Worm (Caenorhabditis elegans) whole organism, midembryonic: ENCODE results near the gene ifd-2.

ENCODE experiments used
- T22C8.4 ChIP-seq: fragments of 200-800 bp; sonication (Bioruptor generic); IDR thresholded peaks from 2 replicates; pipeline ENCODE4 v1.3.6; 2022; ENCODE audit warnings: missing genetic modification characterization, missing compliant biosample characterization
- cog-1 ChIP-seq: sonication (generic microtip); optimal IDR thresholded peaks from 2 replicates; lab custom pipeline; 2016; ENCODE audit warnings: missing genetic modification characterization, missing compliant biosample characterization
- flt-1 ChIP-seq: fragments of 200-800 bp; sonication (Bioruptor generic); IDR thresholded peaks from 2 replicates; pipeline ENCODE4 v1.3.6; 2022; ENCODE audit warnings: missing genetic modification characterization, missing compliant biosample characterization
- klf-2 ChIP-seq: fragments of 200-800 bp; sonication (Bioruptor generic); conservative IDR thresholded peaks from 2 replicates; pipeline ENCODE4 v1.3.6; 2022; ENCODE audit warnings: missing genetic modification reagents, missing genetic modification characterization, missing compliant biosample characterization
- med-1 ChIP-seq: sonication (generic microtip); optimal IDR thresholded peaks from 2 replicates; lab custom pipeline; 2017; ENCODE audit warnings: missing genetic modification characterization, mild to moderate bottlenecking, missing compliant biosample characterization, antibody characterized with exemption, missing genetic modification reagents; ENCODE audit not compliant: insufficient read depth
- ref-1 ChIP-seq: fragments of 200-800 bp; sonication (Bioruptor generic); conservative IDR thresholded peaks from 2 replicates; pipeline ENCODE4 v1.3.6; 2022; ENCODE audit warnings: missing genetic modification reagents, missing genetic modification characterization, missing compliant biosample characterization
- tab-1 ChIP-seq: fragments of 200-800 bp; sonication (Bioruptor generic); IDR thresholded peaks from 2 replicates; pipeline ENCODE4 v1.3.6; 2022; ENCODE audit warnings: missing genetic modification characterization, missing compliant biosample characterization
- ztf-23 ChIP-seq: fragments of 200-800 bp; sonication (Bioruptor generic); IDR thresholded peaks from 2 replicates; pipeline ENCODE4 v1.3.6; 2022; ENCODE audit warnings: missing genetic modification reagents, missing genetic modification characterization, missing compliant biosample characterization
- ztf-29 ChIP-seq: fragments of 200-800 bp; sonication (Bioruptor generic); IDR thresholded peaks from 2 replicates; pipeline ENCODE4 v1.3.6; 2022; ENCODE audit warnings: missing genetic modification reagents, missing genetic modification characterization, missing compliant biosample characterization

ifd-2 gene

DNA sequence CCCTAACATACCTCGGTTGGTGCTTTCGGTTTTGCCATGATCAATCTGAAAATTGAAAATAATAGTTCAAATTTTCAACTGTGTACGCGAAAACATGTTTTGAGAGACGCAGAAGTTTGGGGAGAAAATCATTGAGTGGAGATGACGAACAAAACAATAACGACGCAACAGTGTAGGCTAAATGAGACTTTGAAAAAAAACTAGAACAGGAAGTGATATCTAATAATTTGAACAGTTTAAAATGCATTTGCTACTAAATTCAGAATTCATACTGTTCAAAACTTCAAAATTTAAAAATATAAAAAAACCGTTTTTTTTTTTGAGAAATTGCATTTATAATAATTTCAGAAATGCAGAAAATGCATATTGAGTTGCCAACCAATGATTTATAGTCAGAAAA is 2.7 kb downstream of the ifd-2 start, which contains the start of gene F25E2.3:
F25E2.3 (minus strand) TSS at position 101 of the 400 bp plus-strand sequence.
- TF ChIP-seq ztf-29 (GFP tag; lab: Robert Waterston, UW) (no peak), ref-1 (no peak)

DNA sequence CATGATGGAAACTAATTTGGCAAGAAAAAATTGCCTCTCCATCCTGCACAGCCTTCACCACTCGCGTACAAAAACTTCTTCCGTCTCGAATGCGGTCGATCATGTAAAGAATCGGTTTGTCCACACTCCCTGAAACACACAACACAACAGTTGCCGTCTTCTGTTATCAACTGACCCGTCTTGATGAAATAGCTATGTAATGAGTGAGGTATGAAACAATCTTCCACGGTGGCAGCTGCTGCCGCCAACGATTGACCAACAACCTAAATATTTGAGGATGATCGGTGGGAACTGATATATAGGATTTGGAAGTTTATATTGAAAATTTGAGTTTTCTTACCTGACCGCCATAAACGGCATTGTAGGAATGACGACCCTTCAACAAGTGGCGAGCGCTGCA is 3.5 kb downstream of the ifd-2 start:
- TF ChIP-seq ztf-23 (GFP tag; lab: Robert Waterston, UW) (no peak), klf-2 (GFP tag; lab: Robert Waterston, UW) (no peak), ztf-29 (GFP tag; lab: Robert Waterston, UW) (no peak), ref-1 (no peak), tab-1 (GFP tag; lab: Robert Waterston, UW) (no peak), med-1 (no peak), T22C8.4 (no peak), cog-1 (tag; lab: Kevin White, UChicago) (no peak), flt-1 (no peak)

ce11 chrX:810694-811093 is 5.0 kb downstream of the ifd-2 start, which contains the start of gene F25E2.2:
Gene F25E2.2 (minus strand): TSS chrX:810794.
- TF ChIP-seq ztf-23 (GFP tag; lab: Robert Waterston, UW) (no peak), cog-1 (tag; lab: Kevin White, UChicago) (no peak), klf-2 (GFP tag; lab: Robert Waterston, UW) (no peak), med-1 (no peak), flt-1 (no peak), ref-1 (no peak), T22C8.4 (no peak), tab-1 (GFP tag; lab: Robert Waterston, UW) (no peak), ztf-29 (GFP tag; lab: Robert Waterston, UW) (no peak)

- TF ChIP-seq klf-2 (GFP tag; lab: Robert Waterston, UW) (peak; percentile 87), tab-1 (GFP tag; lab: Robert Waterston, UW) (peak; percentile 83), flt-1 (peak; percentile 87), med-1 (peak; percentile 57), ref-1 (0 out of 2 replicates have a peak, but pooled peaks have one; percentile 16), T22C8.4 (no peak), cog-1 (tag; lab: Kevin White, UChicago) (peak; percentile 98), ztf-23 (GFP tag; lab: Robert Waterston, UW) (peak; percentile 85), ztf-29 (GFP tag; lab: Robert Waterston, UW) (peak; percentile 73)
Measured at ce11 chrX:806515-806914, 9.2 kb downstream of the ifd-2 start.

DNA sequence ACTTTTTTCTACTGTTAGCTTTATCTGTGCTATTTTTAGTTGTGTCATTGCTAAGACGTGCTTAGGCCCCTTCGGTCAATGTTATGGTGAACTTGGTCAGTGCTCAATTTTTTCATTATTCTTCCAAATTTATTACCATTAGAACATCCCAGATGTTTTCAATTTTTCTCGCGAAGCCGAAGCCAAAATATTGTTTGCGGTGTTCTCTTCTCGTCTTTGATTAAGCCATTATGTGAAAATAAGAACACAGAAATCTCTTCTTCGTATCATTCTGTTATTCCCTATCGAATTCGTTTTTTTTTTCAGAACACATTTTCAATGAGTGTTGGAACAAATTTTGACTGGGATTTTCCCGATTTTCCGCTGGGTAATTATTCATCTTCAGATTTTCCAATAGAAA is 13.3 kb downstream of the ifd-2 start, which contains the start of gene gtr-1:
gtr-1 (plus strand) TSS at position 301 of the 400 bp plus-strand sequence.
- TF ChIP-seq cog-1 (tag; lab: Kevin White, UChicago), result no peak
- TF ChIP-seq ref-1, result no peak
- no peak for TF ChIP-seq med-1
- no peak for TF ChIP-seq T22C8.4
- no peak for TF ChIP-seq ztf-29 (GFP tag; lab: Robert Waterston, UW)

DNA sequence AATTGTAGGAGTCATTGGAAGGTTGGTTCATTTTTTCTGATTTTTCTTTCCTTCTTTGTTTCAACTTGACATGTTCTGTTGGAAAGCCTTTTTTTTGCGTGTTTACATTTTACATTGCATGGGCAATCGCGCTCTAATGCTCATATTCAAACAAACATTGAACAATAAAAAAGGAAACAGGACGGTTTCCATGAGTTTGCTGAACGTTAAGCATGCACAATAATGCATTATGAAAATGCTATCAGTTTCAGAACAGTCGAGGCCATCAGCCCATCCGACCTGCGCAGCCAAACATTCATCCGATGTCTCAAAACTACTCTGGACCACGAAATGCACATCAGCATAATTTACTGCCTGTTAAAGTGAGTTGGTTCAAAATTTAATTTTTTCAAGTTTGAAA is 25.1 kb downstream of the ifd-2 start:
- no peak for TF ChIP-seq ztf-29 (GFP tag; lab: Robert Waterston, UW)

DNA sequence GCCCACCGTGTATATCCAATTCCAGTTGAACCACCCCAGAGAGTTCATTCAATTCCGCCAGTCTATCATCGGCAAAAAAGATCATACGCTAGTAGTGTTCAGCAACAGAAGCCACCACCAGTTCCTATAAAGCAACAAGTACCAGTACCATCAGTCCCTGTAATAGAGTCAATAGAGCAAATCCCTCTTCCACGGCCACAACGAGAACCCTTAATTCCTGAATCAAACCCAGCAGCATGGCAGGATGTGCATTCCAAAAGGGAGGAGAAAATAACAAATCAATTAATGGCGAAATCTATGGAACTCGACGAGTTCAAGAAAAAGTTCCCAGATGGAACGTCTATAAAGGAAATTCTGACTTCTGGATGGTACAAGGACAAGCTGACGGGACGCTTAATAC is 25.9 kb downstream of the ifd-2 start:
- TF ChIP-seq flt-1 (no peak), ztf-23 (GFP tag; lab: Robert Waterston, UW) (no peak), T22C8.4 (no peak), ztf-29 (GFP tag; lab: Robert Waterston, UW) (no peak), tab-1 (GFP tag; lab: Robert Waterston, UW) (no peak), cog-1 (tag; lab: Kevin White, UChicago) (no peak), ref-1 (no peak), med-1 (no peak), klf-2 (GFP tag; lab: Robert Waterston, UW) (no peak)

DNA sequence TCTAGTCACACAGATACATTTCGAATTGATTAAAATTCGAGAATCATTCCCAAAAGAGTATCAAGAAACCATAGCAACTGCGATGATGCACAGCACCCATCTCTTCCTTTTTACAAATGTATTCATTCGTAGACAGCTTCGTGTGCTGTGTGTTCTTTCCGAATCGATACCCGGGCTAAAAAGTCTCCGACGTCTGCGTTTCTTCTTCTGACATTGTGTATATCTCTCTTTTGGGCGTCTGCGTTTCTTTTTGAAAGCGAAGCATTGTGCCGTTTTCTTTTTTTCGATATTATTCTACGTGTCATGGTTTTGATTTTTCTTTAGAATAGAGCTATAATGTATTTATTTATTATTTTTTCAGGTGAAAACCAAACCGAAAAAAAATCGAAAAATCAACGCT is 27.7 kb downstream of the ifd-2 start, which contains the start of gene attf-5:
attf-5 (plus strand) TSS at position 362 of the 400 bp plus-strand sequence.
- TF ChIP-seq klf-2 (GFP tag; lab: Robert Waterston, UW) (no peak), T22C8.4 (peak; percentile 80)

ce11 chrX:785368-785767 is 30.4 kb downstream of the ifd-2 start:
- no peak for TF ChIP-seq klf-2 (GFP tag; lab: Robert Waterston, UW)

DNA sequence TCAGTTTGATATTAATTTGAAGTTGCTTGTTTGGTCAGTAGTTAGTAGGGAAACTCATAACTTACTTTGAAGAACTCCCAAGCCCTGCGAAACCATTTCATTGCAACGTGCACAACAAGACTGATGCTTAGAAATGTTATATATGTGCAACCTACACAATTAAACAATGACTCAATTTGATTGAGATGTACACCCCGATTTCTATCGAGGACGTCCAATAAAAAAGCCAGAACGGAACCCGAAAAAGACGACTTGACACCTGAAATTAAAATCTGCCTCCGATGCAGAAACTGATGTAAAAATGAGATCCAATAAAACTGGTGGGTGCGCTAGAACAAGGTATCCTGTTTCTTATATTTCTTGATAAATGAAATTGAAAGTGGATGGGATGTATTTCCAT is 30.9 kb downstream of the ifd-2 start, which contains the start of gene T04G9.6:
T04G9.6 (minus strand) TSS at position 101 of the 400 bp plus-strand sequence.
- TF ChIP-seq ztf-23 (GFP tag; lab: Robert Waterston, UW) (no peak), med-1 (no peak), tab-1 (GFP tag; lab: Robert Waterston, UW) (no peak), T22C8.4 (no peak), cog-1 (tag; lab: Kevin White, UChicago) (no peak), ztf-29 (GFP tag; lab: Robert Waterston, UW) (no peak), flt-1 (no peak), klf-2 (GFP tag; lab: Robert Waterston, UW) (no peak), ref-1 (no peak)

DNA sequence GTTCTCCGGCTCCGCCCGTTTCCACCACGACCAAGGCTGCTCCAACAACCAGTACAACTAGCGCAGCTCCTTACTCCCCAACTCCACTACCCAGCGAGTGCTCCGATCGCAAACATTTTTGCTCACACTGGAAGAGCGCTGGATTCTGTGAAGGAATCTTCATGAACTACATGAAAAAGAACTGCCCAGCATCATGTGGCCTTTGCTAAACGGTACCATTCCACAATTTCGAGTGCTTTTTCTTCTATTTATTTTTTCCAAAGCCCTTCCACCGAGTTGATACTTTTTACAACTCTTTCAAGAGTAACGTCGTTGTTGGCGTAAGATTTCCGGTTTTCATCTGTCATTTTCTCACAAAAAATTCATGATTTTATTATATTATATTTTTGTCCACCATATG is 35.7 kb downstream of the ifd-2 start:
- TF ChIP-seq tab-1 (GFP tag; lab: Robert Waterston, UW) (no peak), flt-1 (no peak), ztf-29 (GFP tag; lab: Robert Waterston, UW) (no peak), ref-1 (no peak), med-1 (no peak), ztf-23 (GFP tag; lab: Robert Waterston, UW) (no peak), cog-1 (tag; lab: Kevin White, UChicago) (no peak), klf-2 (GFP tag; lab: Robert Waterston, UW) (no peak), T22C8.4 (no peak)
